Worm (Caenorhabditis elegans) whole organism, young adult: ENCODE results near the gene C35A5.4.
"Not testable (repeated sequence)": the region's sequence is repeated elsewhere in the genome, so short reads cannot be mapped to it uniquely, and the experiment has no call there.

Experiments used
- C06A6.2 ChIP-seq: fragments of 200-800 bp; sonication (Bioruptor generic); conservative IDR thresholded peaks from 2 replicates; pipeline ENCODE4 v1.3.6; 2022; ENCODE audit warnings: missing genetic modification characterization, missing compliant biosample characterization
- F52B5.7 ChIP-seq: sonication (generic microtip); optimal IDR thresholded peaks from 2 replicates; lab custom pipeline; 2016; ENCODE audit warnings: mild to moderate bottlenecking, missing genetic modification characterization, missing compliant biosample characterization
- K11D2.4 ChIP-seq: fragments of 200-800 bp; sonication (Bioruptor generic); IDR thresholded peaks from 2 replicates; pipeline ENCODE4 v1.3.6; 2022; ENCODE audit warnings: missing genetic modification reagents, missing genetic modification characterization, missing compliant biosample characterization
- Y53F4B.3 ChIP-seq: fragments of 200-800 bp; sonication (Bioruptor generic); IDR thresholded peaks from 2 replicates; pipeline ENCODE4 v1.3.6; 2022; ENCODE audit warnings: missing genetic modification reagents, missing genetic modification characterization, missing compliant biosample characterization
- Y53G8AR.9 ChIP-seq: fragments of 200-800 bp; sonication (Bioruptor generic); conservative IDR thresholded peaks from 2 replicates; pipeline ENCODE4 v1.3.6; 2022; ENCODE audit warnings: missing genetic modification reagents, missing genetic modification characterization, missing compliant biosample characterization
- atf-7 ChIP-seq: sonication (generic microtip); optimal IDR thresholded peaks from 2 replicates; lab custom pipeline; 2017; ENCODE audit warnings: mild to moderate bottlenecking, missing genetic modification characterization, missing compliant biosample characterization
- attf-6 ChIP-seq: fragments of 200-800 bp; sonication (Bioruptor generic); IDR thresholded peaks from 2 replicates; pipeline ENCODE4 v1.3.6; 2022; ENCODE audit warnings: missing genetic modification reagents, missing genetic modification characterization, missing compliant biosample characterization
- cebp-2 ChIP-seq: fragments of 200-800 bp; sonication (Bioruptor generic); IDR thresholded peaks from 2 replicates; pipeline ENCODE4 v1.3.6; 2022; ENCODE audit warnings: missing genetic modification characterization, missing compliant biosample characterization
- ceh-100 ChIP-seq: fragments of 200-800 bp; sonication (Bioruptor generic); IDR thresholded peaks from 2 replicates; pipeline ENCODE4 v1.3.6; 2022; ENCODE audit warnings: missing genetic modification reagents, missing genetic modification characterization, missing compliant biosample characterization
- ceh-40 ChIP-seq: fragments of 200-800 bp; sonication (Bioruptor generic); IDR thresholded peaks from 2 replicates; pipeline ENCODE4 v1.3.6; 2022; ENCODE audit warnings: missing genetic modification characterization, missing compliant biosample characterization
- ceh-58 ChIP-seq: fragments of 200-800 bp; sonication (Bioruptor generic); IDR thresholded peaks from 2 replicates; pipeline ENCODE4 v1.3.6; 2022; ENCODE audit warnings: missing genetic modification characterization, missing compliant biosample characterization
- dox-1 ChIP-seq: fragments of 200-800 bp; sonication (Bioruptor generic); IDR thresholded peaks from 2 replicates; pipeline ENCODE4 v1.3.6; 2022; ENCODE audit warnings: missing genetic modification reagents, missing genetic modification characterization, missing compliant biosample characterization
- egrh-3 ChIP-seq: fragments of 200-800 bp; sonication (Bioruptor generic); IDR thresholded peaks from 2 replicates; pipeline ENCODE4 v1.3.6; 2022; ENCODE audit warnings: missing genetic modification reagents, missing genetic modification characterization, missing compliant biosample characterization
- ekl-4 ChIP-seq: fragments of 200-800 bp; sonication (Bioruptor generic); IDR thresholded peaks from 2 replicates; pipeline ENCODE4 v1.3.6; 2022; ENCODE audit warnings: missing genetic modification reagents, missing genetic modification characterization, missing compliant biosample characterization
- hmg-1.2 ChIP-seq: fragments of 200-800 bp; sonication (Bioruptor generic); IDR thresholded peaks from 2 replicates; pipeline ENCODE4 v1.3.6; 2022; ENCODE audit warnings: missing genetic modification reagents, missing genetic modification characterization, missing compliant biosample characterization
- hsf-1 ChIP-seq: fragments of 200-800 bp; sonication (Bioruptor generic); IDR thresholded peaks from 2 replicates; pipeline ENCODE4 v1.3.6; 2022; ENCODE audit warnings: missing genetic modification reagents, missing genetic modification characterization, missing compliant biosample characterization
- lin-35 ChIP-seq, 3 experiments: fragments of 150-350 bp in 2 of 3; sonication (generic microtip) in 1 of 3; optimal IDR thresholded peaks; 2 replicates each; lab custom pipeline; 2014 to 2018; ENCODE audit warnings: missing biosample characterization in 3 of 3, missing genetic modification characterization in 3 of 3, missing genetic modification reagents in 3 of 3
- madf-3 ChIP-seq: fragments of 200-800 bp; sonication (Bioruptor generic); IDR thresholded peaks from 2 replicates; pipeline ENCODE4 v1.3.6; 2022; ENCODE audit warnings: missing genetic modification reagents, missing genetic modification characterization, missing compliant biosample characterization
- mel-28 ChIP-seq: sonication (generic microtip); optimal IDR thresholded peaks from 2 replicates; lab custom pipeline; 2016; ENCODE audit warnings: borderline replicate concordance, mild to moderate bottlenecking, missing genetic modification characterization, missing compliant biosample characterization
- pbrm-1 ChIP-seq: fragments of 200-800 bp; sonication (Bioruptor generic); IDR thresholded peaks from 2 replicates; pipeline ENCODE4 v1.3.6; 2022; ENCODE audit warnings: missing genetic modification reagents, missing genetic modification characterization, missing compliant biosample characterization
- rpc-1 ChIP-seq, 2 experiments: fragments of 150-350 bp in 1 of 2; sonication (generic microtip) in 1 of 2; optimal IDR thresholded peaks; 2 replicates each; lab custom pipeline; 2014 to 2018; ENCODE audit warnings: missing biosample characterization in 1 of 2, missing genetic modification characterization in 1 of 2, missing genetic modification reagents in 1 of 2, missing genotype in 1 of 2
- snpc-1.1 ChIP-seq: sonication (generic microtip); optimal IDR thresholded peaks from 2 replicates; lab custom pipeline; 2017; ENCODE audit warnings: missing genetic modification characterization, mild to moderate bottlenecking, missing compliant biosample characterization, antibody characterized with exemption, moderate library complexity, missing genotype, missing genetic modification reagents; ENCODE audit not compliant: insufficient read depth
- snpc-4 ChIP-seq, 5 experiments: fragments of 150-350 bp in 1 of 5; sonication (generic microtip) in 4 of 5; optimal IDR thresholded peaks; 2 replicates each; lab custom pipeline; 2014 to 2018; ENCODE audit warnings: missing genetic modification characterization in 5 of 5, missing biosample characterization in 3 of 5, antibody characterized with exemption in 2 of 5, mild to moderate bottlenecking in 2 of 5, missing compliant biosample characterization in 2 of 5, missing genotype in 2 of 5, moderate library complexity in 2 of 5, missing genetic modification reagents in 1 of 5
- sptf-2 ChIP-seq: fragments of 200-800 bp; sonication (Bioruptor generic); optimal IDR thresholded peaks from 2 replicates; lab custom pipeline; 2018; ENCODE audit warnings: mild to moderate bottlenecking, missing genetic modification characterization, missing compliant biosample characterization
- ztf-25 ChIP-seq: fragments of 200-800 bp; sonication (Bioruptor generic); IDR thresholded peaks from 2 replicates; pipeline ENCODE4 v1.3.6; 2022; ENCODE audit warnings: missing genetic modification reagents, missing genetic modification characterization, missing compliant biosample characterization
- ztf-3 ChIP-seq: fragments of 200-800 bp; sonication (Bioruptor generic); optimal IDR thresholded peaks from 2 replicates; lab custom pipeline; 2018; ENCODE audit warnings: mild to moderate bottlenecking, missing genetic modification characterization, missing compliant biosample characterization
- ztf-6 ChIP-seq: fragments of 200-800 bp; sonication (Bioruptor generic); IDR thresholded peaks from 2 replicates; pipeline ENCODE4 v1.3.6; 2022; ENCODE audit warnings: missing genetic modification reagents, missing genetic modification characterization, missing compliant biosample characterization

Gene C35A5.4

DNA sequence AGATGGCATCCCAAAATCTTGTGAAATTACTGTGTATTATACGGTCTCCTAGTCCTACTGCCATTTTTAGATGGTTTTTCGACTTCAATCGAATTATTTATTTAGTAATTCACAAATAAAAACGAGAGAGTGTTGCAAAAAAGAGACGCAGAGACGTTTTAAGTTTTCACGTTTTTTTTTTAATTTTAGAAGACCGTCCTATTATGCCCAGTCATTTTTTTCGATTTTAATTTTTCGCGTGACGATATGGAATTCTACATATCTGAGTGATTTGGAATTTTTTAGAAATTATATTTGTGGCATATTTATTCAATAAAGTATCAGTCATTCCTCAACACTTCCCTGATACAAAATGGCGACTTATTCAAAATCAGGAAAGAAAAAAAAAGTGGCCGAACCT, at the start of gene C35A5.4:
Gene C35A5.4 (plus strand): TSS at position 301 of the 400 bp plus-strand sequence.
- TF ChIP-seq lin-35 (GFP tag; optimal IDR thresholded peaks at IDR 0.05; lab: Kevin White, UChicago) (no peak), rpc-1 (optimal IDR thresholded peaks at IDR 0.05; lab: Kevin White, UChicago) (no peak), rpc-1 (tag; optimal IDR thresholded peaks at IDR 0.05; lab: Kevin White, UChicago) (no peak), C06A6.2 (no peak), mel-28 (tag; lab: Kevin White, UChicago) (no peak), ztf-6 (no peak), sptf-2 (GFP tag; lab: Kevin White, UChicago) (no peak), K11D2.4 (GFP tag; lab: Robert Waterston, UW) (no peak), atf-7 (tag; lab: Kevin White, UChicago) (no peak), ztf-25 (GFP tag; lab: Robert Waterston, UW) (no peak), F52B5.7 (tag; lab: Kevin White, UChicago) (no peak)

DNA sequence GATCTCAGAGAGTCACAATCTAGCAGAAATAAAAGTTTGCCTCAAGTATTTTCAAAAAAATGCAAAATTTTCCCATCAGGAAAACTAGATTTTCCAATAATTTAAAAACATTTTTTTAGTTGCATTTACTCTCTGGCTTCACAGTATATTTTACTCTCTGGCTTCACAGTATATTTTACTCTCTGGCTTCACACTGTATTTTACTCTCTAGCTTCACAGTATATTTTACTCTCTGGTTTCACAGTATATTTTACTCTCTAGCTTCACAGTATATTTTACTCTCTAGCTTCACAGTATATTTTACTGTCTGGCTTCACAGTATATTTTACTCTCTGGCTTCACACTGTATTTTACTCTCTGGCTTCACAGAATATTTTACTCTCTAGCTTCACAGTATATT, 47.5 kb upstream of the C35A5.4 start:
- TF ChIP-seq ztf-6 (peak; percentile 71; the same call in 1 of the 2 replicates), Y53G8AR.9 (GFP tag; lab: Robert Waterston, UW) (0 out of 2 replicates have a peak, but pooled peaks have one; percentile 16), Y53F4B.3 (GFP tag; lab: Robert Waterston, UW) (peak; percentile 95; the same call in 1 of the 2 replicates), ceh-58 (GFP tag; lab: Robert Waterston, UW) (peak; percentile 90; the same call in 1 of the 2 replicates), madf-3 (GFP tag; lab: Robert Waterston, UW) (peak; percentile 46; the same call in 1 of the 2 replicates), egrh-3 (GFP tag; lab: Robert Waterston, UW) (peak; percentile 89)

DNA sequence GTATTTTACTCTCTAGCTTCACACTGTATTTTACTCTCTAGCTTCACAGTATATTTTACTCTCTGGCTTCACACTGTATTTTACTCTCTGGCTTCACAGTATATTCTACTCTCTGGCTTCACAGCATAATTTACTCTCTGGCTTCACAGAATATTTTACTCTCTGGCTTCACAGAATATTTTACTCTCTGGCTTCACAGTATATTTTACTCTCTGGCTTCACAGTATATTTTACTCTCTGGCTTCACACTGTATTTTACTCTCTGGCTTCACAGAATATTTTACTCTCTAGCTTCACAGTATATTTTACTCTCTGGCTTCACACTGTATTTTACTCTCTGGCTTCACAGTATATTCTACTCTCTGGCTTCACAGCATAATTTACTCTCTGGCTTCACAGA, 46.9 kb upstream of the C35A5.4 start:
- TF ChIP-seq madf-3 (GFP tag; lab: Robert Waterston, UW) (0 out of 2 replicates have a peak, but pooled peaks have one; percentile 54), egrh-3 (GFP tag; lab: Robert Waterston, UW) (peak; percentile 84; the same call in 1 of the 2 replicates), Y53F4B.3 (GFP tag; lab: Robert Waterston, UW) (peak; percentile 60; the same call in 1 of the 2 replicates)

DNA sequence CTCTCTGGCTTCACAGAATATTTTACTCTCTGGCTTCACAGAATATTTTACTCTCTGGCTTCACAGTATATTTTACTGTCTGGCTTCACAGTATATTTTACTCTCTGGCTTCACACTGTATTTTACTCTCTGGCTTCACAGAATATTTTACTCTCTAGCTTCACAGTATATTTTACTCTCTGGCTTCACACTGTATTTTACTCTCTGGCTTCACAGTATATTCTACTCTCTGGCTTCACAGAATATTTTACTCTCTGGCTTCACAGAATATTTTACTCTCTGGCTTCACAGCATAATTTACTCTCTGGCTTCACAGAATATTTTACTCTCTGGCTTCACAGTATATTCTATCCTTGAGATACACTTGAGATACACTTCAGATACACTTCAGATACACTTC, 46.5 kb upstream of the C35A5.4 start:
- peak; percentile 94 for TF ChIP-seq ceh-58 (GFP tag; lab: Robert Waterston, UW)
- 0 out of 2 replicates have a peak, but pooled peaks have one; percentile 32 for TF ChIP-seq ceh-100
- TF ChIP-seq ekl-4 (GFP tag; lab: Robert Waterston, UW), result 0 out of 2 replicates have a peak, but pooled peaks have one; percentile 22
- TF ChIP-seq Y53G8AR.9 (GFP tag; lab: Robert Waterston, UW), result 0 out of 2 replicates have a peak, but pooled peaks have one; percentile 27
- TF ChIP-seq Y53F4B.3 (GFP tag; lab: Robert Waterston, UW), result peak; percentile 97; the same call in 1 of the 2 replicates
- peak; percentile 90 for TF ChIP-seq egrh-3 (GFP tag; lab: Robert Waterston, UW)
- peak; percentile 75; the same call in 1 of the 2 replicates for TF ChIP-seq madf-3 (GFP tag; lab: Robert Waterston, UW)
- TF ChIP-seq ceh-40 (GFP tag; lab: Robert Waterston, UW), result 0 out of 2 replicates have a peak, but pooled peaks have one; percentile 34
- 0 out of 2 replicates have a peak, but pooled peaks have one; percentile 32 for TF ChIP-seq attf-6 (GFP tag; lab: Robert Waterston, UW)

DNA sequence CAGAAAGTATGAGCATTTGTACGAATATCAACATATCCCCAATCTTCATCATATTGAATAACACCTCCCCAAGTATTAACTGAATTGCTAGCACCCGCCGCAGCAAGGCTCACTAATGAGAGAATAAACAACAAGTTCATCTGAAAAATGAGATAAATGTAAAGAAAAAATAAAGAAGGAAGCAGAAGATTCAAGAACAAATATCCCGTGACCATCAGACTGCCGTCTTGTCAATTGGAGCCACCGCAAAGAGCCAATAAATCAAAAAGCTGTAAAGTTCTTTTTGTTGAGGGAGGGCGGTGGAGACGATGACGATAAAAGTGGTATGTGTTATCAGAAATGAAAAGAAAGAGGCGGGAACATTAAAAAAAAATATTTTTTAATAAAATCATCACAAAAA, 43.4 kb upstream of the C35A5.4 start, which contains the start of gene Y32F6A.5:
Gene Y32F6A.5 (minus strand): TSS at position 140 of the 400 bp plus-strand sequence.
- no peak for TF ChIP-seq cebp-2
- TF ChIP-seq ztf-3 (GFP tag; lab: Kevin White, UChicago), result no peak
- TF ChIP-seq dox-1 (GFP tag; lab: Robert Waterston, UW), result 0 out of 2 replicates have a peak, but pooled peaks have one; percentile 5
- peak; percentile 64; the same call in 1 of the 2 replicates for TF ChIP-seq hsf-1 (GFP tag; lab: Robert Waterston, UW)
- TF ChIP-seq, all 124 proteins: peak for 2

DNA sequence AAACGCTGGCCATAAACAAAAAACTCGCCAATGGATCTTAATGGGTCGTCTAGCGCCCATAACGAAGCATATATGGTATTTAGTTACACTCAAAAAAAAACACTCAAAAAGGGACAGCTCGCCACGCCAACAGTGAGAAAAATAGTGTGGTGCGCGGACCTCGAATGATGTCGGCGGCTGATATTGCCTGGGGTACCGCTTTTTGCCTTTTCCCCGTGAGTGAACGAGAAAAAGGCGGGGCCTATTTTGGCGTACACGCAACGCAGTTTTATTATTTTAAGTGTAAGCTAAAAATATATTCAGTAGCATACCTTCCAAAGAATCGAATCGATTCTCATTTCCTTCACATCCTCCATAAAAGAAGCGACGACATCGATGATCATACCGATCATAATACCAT, 40.0 kb upstream of the C35A5.4 start:
- TF ChIP-seq pbrm-1 (GFP tag; lab: Robert Waterston, UW), result peak; percentile 47; the same call in 1 of the 2 replicates
- peak; percentile 69 for TF ChIP-seq hmg-1.2 (GFP tag; lab: Robert Waterston, UW)
- TF ChIP-seq snpc-1.1, result peak; percentile 62
- TF ChIP-seq attf-6 (GFP tag; lab: Robert Waterston, UW), result peak; percentile 76; the same call in 1 of the 2 replicates
- TF ChIP-seq snpc-4 (GFP tag; optimal IDR thresholded peaks at IDR 0.05; lab: Kevin White, UChicago), result not testable (repeated sequence)
- peak in 3 of 4 experiments; percentile 45 to 85 (median 72) for TF ChIP-seq snpc-4 (tag; optimal IDR thresholded peaks at IDR 0.05; lab: Kevin White, UChicago)
- TF ChIP-seq, all 124 proteins: peak for 5; not testable (repeated sequence) for 119
